Fruit fly (Drosophila melanogaster): ENCODE measurements around the gene ome.

Gene ome

dm6 chr3L:14663750-14664149, 8.9 kb upstream of the ome start:
- no peak for TF ChIP-seq CG17801 (GFP tag; optimal IDR thresholded peaks at IDR 0.05; ENCODE audit: partially characterized antibody)

dm6 chr3L:14664390-14664789, 8.2 kb upstream of the ome start:
- no peak for TF ChIP-seq CG17801 (GFP tag; optimal IDR thresholded peaks at IDR 0.05; ENCODE audit: partially characterized antibody)

DNA sequence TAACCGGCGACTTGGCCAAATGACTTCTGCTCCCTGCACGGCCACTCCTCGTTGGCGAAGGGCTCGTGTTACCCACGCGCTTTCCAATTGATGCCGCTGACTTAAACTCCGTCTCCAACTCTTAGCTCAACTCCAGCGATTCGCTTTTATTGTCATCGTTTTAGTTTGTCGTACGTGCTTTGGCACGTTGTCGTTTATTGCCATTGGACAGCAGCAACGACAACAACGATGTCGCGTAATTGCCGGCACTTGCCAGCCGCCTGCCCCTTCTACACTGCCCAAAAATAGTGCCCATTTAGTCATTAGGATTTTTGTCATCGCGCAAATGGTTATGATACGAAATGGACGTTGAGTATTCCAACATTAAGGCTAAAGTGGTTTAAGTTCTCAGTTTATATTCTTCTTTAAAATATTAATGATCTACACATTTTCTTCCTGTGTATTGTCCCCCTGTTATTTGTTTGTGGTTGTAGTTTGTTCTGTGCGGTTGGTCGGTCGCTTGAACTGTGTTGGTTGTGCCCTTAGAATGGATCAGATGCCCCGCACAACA, 6.8 kb upstream of the ome start:
- peak; percentile 40 for TF ChIP-seq CG17801 (GFP tag; optimal IDR thresholded peaks at IDR 0.05; ENCODE audit: partially characterized antibody)

dm6 chr3L:14668638-14669037, 4.0 kb upstream of the ome start:
- TF ChIP-seq CG17801 (GFP tag; optimal IDR thresholded peaks at IDR 0.05; ENCODE audit: partially characterized antibody): no peak

DNA sequence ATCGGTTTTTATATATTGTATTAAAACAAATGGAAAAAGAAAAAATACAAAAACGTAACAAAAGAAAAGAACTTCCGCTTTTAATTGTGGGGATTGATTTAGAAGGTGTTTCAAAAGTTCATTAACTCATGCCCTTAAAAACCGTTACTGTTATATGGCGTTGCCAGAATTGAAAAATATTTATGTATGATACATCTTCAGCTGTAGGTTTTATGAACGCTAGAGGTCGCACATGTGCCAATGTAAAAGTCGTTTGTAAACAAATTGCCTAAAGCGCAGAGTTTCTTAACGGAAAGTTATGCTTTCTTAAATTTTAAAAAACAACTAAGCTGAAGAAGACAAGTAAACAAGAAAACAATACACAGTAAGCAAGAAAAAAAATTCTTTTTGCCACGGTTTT, 1.1 kb upstream of the ome start:
- no peak for TF ChIP-seq CG17801 (GFP tag; optimal IDR thresholded peaks at IDR 0.05; ENCODE audit: partially characterized antibody)

- TF ChIP-seq CG17801 (GFP tag; optimal IDR thresholded peaks at IDR 0.05; ENCODE audit: partially characterized antibody): peak; percentile 38
Measured at dm6 chr3L:14673740-14674463, 1.3 kb downstream of the ome start.

dm6 chr3L:14678097-14678679, 5.5 kb downstream of the ome start, which contains the start of gene CG4914:
CG4914 (minus strand) TSS chr3L:14678147.
- no peak for TF ChIP-seq CG17801 (GFP tag; optimal IDR thresholded peaks at IDR 0.05; ENCODE audit: partially characterized antibody)

dm6 chr3L:14681504-14681903, 8.9 kb downstream of the ome start:
- no peak for TF ChIP-seq CG17801 (GFP tag; optimal IDR thresholded peaks at IDR 0.05; ENCODE audit: partially characterized antibody)

DNA sequence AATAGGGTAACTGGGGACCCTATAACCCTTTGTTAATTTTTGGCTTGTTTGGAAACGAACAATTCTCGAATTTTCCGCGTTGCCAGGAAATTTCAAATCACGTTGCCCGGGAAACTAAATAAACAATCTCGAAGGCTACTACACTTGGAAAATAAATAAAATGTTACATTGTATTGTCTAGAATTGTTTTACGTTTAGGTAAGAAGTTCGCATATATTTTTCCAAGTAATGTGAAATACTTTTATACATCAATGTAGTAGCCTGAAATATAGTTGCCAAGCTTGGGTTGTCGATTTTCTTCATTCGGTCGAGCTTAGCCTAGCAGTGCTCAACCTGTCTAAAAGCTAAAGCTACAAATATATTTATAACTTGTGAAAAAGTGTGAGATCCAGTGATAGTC, 11.8 kb downstream of the ome start, which contains the start of gene Dnaaf6:
Gene Dnaaf6, plus strand, starts transcription at position 301 of the 400 bp plus-strand sequence.
- TF ChIP-seq CG17801 (GFP tag; optimal IDR thresholded peaks at IDR 0.05; ENCODE audit: partially characterized antibody): no peak

dm6 chr3L:14686251-14686650, 13.6 kb downstream of the ome start:
- TF ChIP-seq CG17801 (GFP tag; optimal IDR thresholded peaks at IDR 0.05; ENCODE audit: partially characterized antibody): no peak

dm6 chr3L:14691047-14691446, 18.4 kb downstream of the ome start, which contains the start of gene gdrd:
gdrd (plus strand) TSS chr3L:14691347.
- TF ChIP-seq CG17801 (GFP tag; optimal IDR thresholded peaks at IDR 0.05; ENCODE audit: partially characterized antibody): no peak

- no peak for TF ChIP-seq CG17801 (GFP tag; optimal IDR thresholded peaks at IDR 0.05; ENCODE audit: partially characterized antibody)
Measured at dm6 chr3L:14697005-14697404, 24.4 kb downstream of the ome start, which contains the start of gene CG13474. CG13474 (minus strand) TSS chr3L:14697105.

dm6 chr3L:14701578-14701977, 28.9 kb downstream of the ome start, which contains the start of gene CG17177:
CG17177 (minus strand) TSS chr3L:14701678.
- no peak for TF ChIP-seq CG17801 (GFP tag; optimal IDR thresholded peaks at IDR 0.05; ENCODE audit: partially characterized antibody)

DNA sequence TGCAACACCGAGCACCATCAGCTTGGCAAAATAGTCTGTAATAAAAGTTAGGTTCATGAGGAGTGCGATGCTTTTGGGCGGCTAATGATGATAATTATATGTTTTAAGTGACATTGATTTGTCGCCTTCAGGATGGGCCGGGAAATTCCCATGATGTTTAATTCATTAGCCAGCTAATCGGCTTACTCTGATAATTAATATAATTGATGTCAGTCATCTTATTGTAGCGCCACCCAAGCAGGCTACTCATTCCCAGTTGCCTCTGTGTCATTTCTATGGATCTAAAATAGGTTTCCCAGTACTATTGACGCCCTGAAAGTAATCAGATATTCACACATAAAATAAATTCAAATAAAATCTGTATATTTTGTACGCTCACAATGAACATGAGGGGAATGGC, 32.5 kb downstream of the ome start, which contains the start of gene CG13476:
Gene CG13476, plus strand, starts transcription at position 301 of the 400 bp plus-strand sequence.
- no peak for TF ChIP-seq CG17801 (GFP tag; optimal IDR thresholded peaks at IDR 0.05; ENCODE audit: partially characterized antibody)

DNA sequence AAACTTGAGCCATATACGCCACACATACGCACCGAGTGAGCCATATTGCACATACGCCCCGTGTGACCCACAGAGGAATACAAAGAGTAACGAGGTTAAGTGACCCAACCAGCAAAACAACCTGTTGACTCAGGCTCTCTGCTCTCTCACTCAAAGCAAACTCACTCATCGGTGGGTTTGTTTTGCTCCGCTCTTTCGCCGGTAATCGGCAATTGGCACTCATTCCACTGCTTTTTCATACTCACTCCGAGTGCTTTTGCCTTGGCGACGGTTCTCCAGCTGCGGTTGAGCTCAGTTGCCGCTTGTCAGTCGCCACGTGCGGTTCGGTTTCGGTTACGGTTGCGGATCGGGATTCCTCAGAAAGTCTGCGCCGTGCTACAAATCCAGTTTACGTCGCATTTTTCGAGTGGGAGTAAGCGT, 33.8 kb downstream of the ome start:
- TF ChIP-seq CG17801 (GFP tag; optimal IDR thresholded peaks at IDR 0.05; ENCODE audit: partially characterized antibody): peak; percentile 24

dm6 chr3L:14708053-14708452, 35.4 kb downstream of the ome start:
- TF ChIP-seq CG17801 (GFP tag; optimal IDR thresholded peaks at IDR 0.05; ENCODE audit: partially characterized antibody): no peak

Data from ovary, adult (tissue).